Worm (Caenorhabditis elegans) whole organism, mixed stage, embryonic: ENCODE data around the gene gcy-12.

Source experiments
- M03D4.4 ChIP-seq: sonication (generic microtip); optimal IDR thresholded peaks from 2 replicates; lab custom pipeline; 2017; ENCODE audit warnings: mild to moderate bottlenecking, missing genetic modification characterization, missing compliant biosample characterization
- bed-3 ChIP-seq: fragments of 200-800 bp; sonication (Bioruptor generic); optimal IDR thresholded peaks from 3 replicates; lab custom pipeline; 2018; ENCODE audit warnings: mild to moderate bottlenecking, missing genetic modification characterization, moderate library complexity, missing compliant biosample characterization
- blmp-1 ChIP-seq: fragments of 150-350 bp; optimal IDR thresholded peaks from 2 replicates; lab custom pipeline; 2014; ENCODE audit warnings: missing biosample characterization, missing genetic modification characterization
- ceh-39 ChIP-seq: fragments of 150-350 bp; optimal IDR thresholded peaks from 2 replicates; lab custom pipeline; 2014; ENCODE audit warnings: missing biosample characterization, missing genetic modification characterization
- ceh-43 ChIP-seq: fragments of 200-800 bp; sonication (Bioruptor generic); optimal IDR thresholded peaks from 2 replicates; lab custom pipeline; 2018; ENCODE audit warnings: mild to moderate bottlenecking, missing genetic modification characterization, moderate library complexity, missing compliant biosample characterization
- ceh-83 ChIP-seq: fragments of 200-800 bp; sonication (Bioruptor generic); optimal IDR thresholded peaks from 2 replicates; lab custom pipeline; 2018; ENCODE audit warnings: mild to moderate bottlenecking, missing genetic modification characterization, missing compliant biosample characterization
- ces-1 ChIP-seq: fragments of 150-350 bp; optimal IDR thresholded peaks from 2 replicates; lab custom pipeline; 2014; ENCODE audit warnings: missing biosample characterization, missing genetic modification reagents, missing genetic modification characterization
- cnd-1 ChIP-seq: fragments of 200-800 bp; sonication (Bioruptor generic); optimal IDR thresholded peaks from 2 replicates; lab custom pipeline; 2018; ENCODE audit warnings: mild to moderate bottlenecking, missing genetic modification characterization, missing compliant biosample characterization
- drap-1 ChIP-seq: fragments of 200-800 bp; sonication (Bioruptor generic); optimal IDR thresholded peaks from 3 replicates; lab custom pipeline; 2018; ENCODE audit warnings: mild to moderate bottlenecking, missing genetic modification characterization, missing compliant biosample characterization
- elt-1 ChIP-seq: sonication (generic microtip); optimal IDR thresholded peaks from 2 replicates; lab custom pipeline; 2017; ENCODE audit warnings: missing genetic modification characterization, mild to moderate bottlenecking, missing compliant biosample characterization, antibody characterized with exemption, moderate library complexity, borderline replicate concordance; ENCODE audit not compliant: insufficient read depth
- elt-3 ChIP-seq: fragments of 150-350 bp; optimal IDR thresholded peaks from 2 replicates; lab custom pipeline; 2014; ENCODE audit warnings: missing biosample characterization, missing genetic modification characterization
- flh-1 ChIP-seq: fragments of 200-800 bp; sonication (Bioruptor generic); optimal IDR thresholded peaks from 2 replicates; lab custom pipeline; 2018; ENCODE audit warnings: mild to moderate bottlenecking, missing genetic modification characterization, moderate library complexity, missing compliant biosample characterization
- ham-2 ChIP-seq: fragments of 200-800 bp; sonication (Bioruptor generic); optimal IDR thresholded peaks from 2 replicates; lab custom pipeline; 2018; ENCODE audit warnings: mild to moderate bottlenecking, missing genetic modification characterization, missing compliant biosample characterization
- lin-13 ChIP-seq: fragments of 150-350 bp; optimal IDR thresholded peaks from 2 replicates; lab custom pipeline; 2014; ENCODE audit warnings: missing biosample characterization, missing genetic modification characterization
- lin-32 ChIP-seq: fragments of 200-800 bp; sonication (Bioruptor generic); optimal IDR thresholded peaks from 2 replicates; lab custom pipeline; 2018; ENCODE audit warnings: mild to moderate bottlenecking, missing genetic modification characterization, missing compliant biosample characterization
- lsy-2 ChIP-seq: fragments of 150-350 bp; optimal IDR thresholded peaks from 2 replicates; lab custom pipeline; 2014; ENCODE audit warnings: missing biosample characterization, missing genetic modification characterization
- mab-5 ChIP-seq: fragments of 150-350 bp; optimal IDR thresholded peaks from 2 replicates; lab custom pipeline; 2014; ENCODE audit warnings: missing biosample characterization, missing genetic modification characterization
- mep-1 ChIP-seq: fragments of 150-350 bp; optimal IDR thresholded peaks from 2 replicates; lab custom pipeline; 2017; ENCODE audit warnings: missing biosample characterization, missing genetic modification reagents, missing genetic modification characterization, inconsistent platforms
- mls-2 ChIP-seq: sonication (generic microtip); optimal IDR thresholded peaks from 2 replicates; lab custom pipeline; 2016; ENCODE audit warnings: mild to moderate bottlenecking, missing genetic modification characterization, moderate library complexity, missing compliant biosample characterization
- nhr-237 ChIP-seq: fragments of 150-350 bp; optimal IDR thresholded peaks from 2 replicates; lab custom pipeline; 2014; ENCODE audit warnings: missing biosample characterization, missing genetic modification characterization
- nhr-28 ChIP-seq: fragments of 150-350 bp; optimal IDR thresholded peaks from 2 replicates; lab custom pipeline; 2014; ENCODE audit warnings: missing biosample characterization, missing genetic modification characterization
- nhr-76 ChIP-seq: sonication (generic microtip); optimal IDR thresholded peaks from 2 replicates; lab custom pipeline; 2017; ENCODE audit warnings: missing biosample characterization, missing genetic modification characterization
- pha-4 ChIP-seq: fragments of 150-350 bp; optimal IDR thresholded peaks from 2 replicates; lab custom pipeline; 2018; ENCODE audit warnings: missing biosample characterization, missing genetic modification reagents, missing genetic modification characterization
- sem-2 ChIP-seq: fragments of 200-800 bp; sonication (Bioruptor generic); optimal IDR thresholded peaks from 2 replicates; lab custom pipeline; 2018; ENCODE audit warnings: mild to moderate bottlenecking, missing genetic modification characterization, missing compliant biosample characterization
- snpc-4 ChIP-seq: fragments of 150-350 bp; optimal IDR thresholded peaks from 2 replicates; lab custom pipeline; 2014; ENCODE audit warnings: missing biosample characterization, missing genetic modification characterization
- sptf-1 ChIP-seq: sonication (generic microtip); optimal IDR thresholded peaks from 2 replicates; lab custom pipeline; 2017; ENCODE audit warnings: mild to moderate bottlenecking, missing genetic modification characterization, moderate library complexity, missing compliant biosample characterization
- tbx-8 ChIP-seq: fragments of 200-800 bp; sonication (Bioruptor generic); optimal IDR thresholded peaks from 2 replicates; lab custom pipeline; 2018; ENCODE audit warnings: mild to moderate bottlenecking, missing genetic modification characterization, moderate library complexity, missing compliant biosample characterization
- unc-120 ChIP-seq: sonication (generic microtip); optimal IDR thresholded peaks from 2 replicates; lab custom pipeline; 2017; ENCODE audit warnings: missing genetic modification characterization, missing compliant biosample characterization; ENCODE audit not compliant: poor library complexity, severe bottlenecking
- unc-39 ChIP-seq: fragments of 150-350 bp; optimal IDR thresholded peaks from 2 replicates; lab custom pipeline; 2014; ENCODE audit warnings: missing biosample characterization, missing genetic modification characterization
- unc-62 ChIP-seq: fragments of 150-350 bp; optimal IDR thresholded peaks from 2 replicates; lab custom pipeline; 2014; ENCODE audit warnings: missing biosample characterization, missing genetic modification reagents, missing genetic modification characterization
- zip-8 ChIP-seq: fragments of 150-350 bp; optimal IDR thresholded peaks from 2 replicates; lab custom pipeline; 2014; ENCODE audit warnings: missing biosample characterization, missing genetic modification characterization
- ztf-11 ChIP-seq: fragments of 150-350 bp; optimal IDR thresholded peaks from 2 replicates; lab custom pipeline; 2014; ENCODE audit warnings: missing biosample characterization, missing genetic modification characterization

gcy-12 gene

ce11 chrII:5331677-5332303 lies 19.9 kb downstream of the gcy-12 start:
- TF ChIP-seq mls-2 (tag; lab: Kevin White, UChicago) (no peak), elt-1 (tag; lab: Kevin White, UChicago) (no peak), lin-13 (tag; lab: Kevin White, UChicago) (no peak), nhr-237 (no peak), flh-1 (no peak), ceh-43 (GFP tag; lab: Kevin White, UChicago) (no peak), ceh-39 (no peak), sem-2 (GFP tag; lab: Kevin White, UChicago) (no peak), cnd-1 (no peak), blmp-1 (tag; lab: Kevin White, UChicago) (no peak), mep-1 (tag; lab: Kevin White, UChicago) (no peak), mab-5 (tag; lab: Kevin White, UChicago) (no peak)
- TF ChIP-seq, all 35 proteins: peak for 0

DNA sequence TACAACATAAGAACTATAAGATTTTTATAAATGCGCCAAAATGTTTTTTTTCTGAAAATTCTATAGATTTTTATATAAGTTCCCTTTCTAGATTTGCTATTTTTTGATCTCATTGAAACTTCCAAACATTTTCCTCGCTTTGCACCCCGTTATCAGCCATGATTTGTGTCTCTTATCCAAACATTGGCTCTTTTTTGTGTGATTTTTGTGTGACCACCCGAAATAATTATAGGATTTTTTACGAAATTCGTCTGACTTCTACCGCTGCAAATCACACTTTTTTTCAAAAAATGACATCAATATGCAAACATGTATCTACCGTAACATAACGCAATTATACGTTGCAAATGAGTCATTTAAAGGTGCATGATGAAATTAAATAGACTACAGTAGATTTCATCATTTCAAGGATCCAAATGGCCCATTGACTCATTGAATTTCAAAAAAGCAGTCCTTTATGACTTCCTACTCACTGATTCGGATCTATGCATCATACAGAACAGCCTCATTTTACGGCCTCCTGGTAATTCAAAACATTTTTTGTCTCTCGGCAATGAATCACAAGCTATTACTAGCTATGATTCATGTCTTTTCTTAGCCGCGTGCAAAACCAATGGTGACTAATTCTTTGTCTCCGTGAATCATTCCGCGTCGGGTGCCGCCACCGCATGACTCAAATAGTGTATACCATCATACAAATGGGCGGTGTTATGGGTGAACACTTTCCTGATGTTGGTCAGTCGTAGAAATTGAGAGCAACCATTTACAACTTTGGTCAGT lies 20.7 kb downstream of the gcy-12 start:
- TF ChIP-seq lin-13 (tag; lab: Kevin White, UChicago): no peak
- TF ChIP-seq bed-3 (GFP tag; lab: Kevin White, UChicago): no peak
- no peak for TF ChIP-seq elt-1 (tag; lab: Kevin White, UChicago)
- TF ChIP-seq drap-1 (GFP tag; lab: Kevin White, UChicago): no peak

DNA sequence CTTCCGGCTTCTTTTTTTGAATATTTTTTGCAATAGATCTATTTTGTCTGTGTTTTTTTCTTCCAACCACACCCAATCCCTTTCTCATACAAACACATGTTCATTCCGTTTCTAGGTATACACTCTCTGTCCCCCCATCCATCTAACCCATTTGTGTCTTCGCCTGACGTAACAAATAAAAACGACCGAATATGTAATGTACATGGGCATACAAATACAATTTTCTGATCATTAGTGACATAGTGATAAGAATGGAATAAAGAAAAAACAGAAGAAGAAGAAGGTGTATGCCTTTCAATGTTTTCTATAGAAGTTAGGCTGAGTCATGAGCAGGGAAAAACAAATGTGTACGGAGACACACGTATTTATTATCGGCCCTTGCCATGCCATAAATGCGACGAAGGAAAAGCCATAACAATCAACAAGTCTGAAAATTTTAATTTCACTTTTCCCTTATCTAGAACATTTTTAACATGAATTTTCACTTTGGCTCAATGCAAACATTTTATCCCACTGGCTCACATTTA lies 21.9 kb downstream of the gcy-12 start:
- TF ChIP-seq M03D4.4 (tag; lab: Kevin White, UChicago) (no peak), ceh-43 (GFP tag; lab: Kevin White, UChicago) (no peak), nhr-237 (no peak), unc-120 (no peak), ham-2 (no peak), drap-1 (GFP tag; lab: Kevin White, UChicago) (no peak), zip-8 (no peak), unc-62 (no peak), pha-4 (tag; lab: Kevin White, UChicago) (no peak), mab-5 (tag; lab: Kevin White, UChicago) (no peak), tbx-8 (no peak), lin-13 (tag; lab: Kevin White, UChicago) (no peak), unc-39 (tag; lab: Kevin White, UChicago) (no peak), elt-1 (tag; lab: Kevin White, UChicago) (no peak), elt-3 (tag; lab: Kevin White, UChicago) (no peak), ceh-83 (GFP tag; lab: Kevin White, UChicago) (no peak), ztf-11 (tag; lab: Kevin White, UChicago) (no peak), sptf-1 (tag; lab: Kevin White, UChicago) (no peak), lsy-2 (tag; lab: Kevin White, UChicago) (no peak), ces-1 (GFP tag; lab: Kevin White, UChicago) (no peak)

- TF ChIP-seq pha-4 (tag; lab: Kevin White, UChicago) (no peak), mls-2 (tag; lab: Kevin White, UChicago) (no peak), mep-1 (tag; lab: Kevin White, UChicago) (no peak), nhr-76 (tag; lab: Kevin White, UChicago) (no peak), snpc-4 (tag; lab: Kevin White, UChicago) (no peak), zip-8 (no peak), ceh-39 (no peak), nhr-28 (tag; lab: Kevin White, UChicago) (no peak), lin-32 (GFP tag; lab: Kevin White, UChicago) (no peak)
These were observed 22.8 kb downstream of the gcy-12 start for ce11 chrII:5334628-5335027.
